Worm (Caenorhabditis elegans) whole organism, young adult: ENCODE data around the gene F53E2.2.
A peak's percentile ranks its signal among the peaks of the same experiment; 100 is the strongest.

Experiments used
- B0261.1 ChIP-seq: sonication (generic microtip); optimal IDR thresholded peaks from 2 replicates; lab custom pipeline; 2016; ENCODE audit warnings: mild to moderate bottlenecking, missing genetic modification characterization, moderate library complexity, missing compliant biosample characterization
- C17E4.6 ChIP-seq: fragments of 200-800 bp; sonication (Bioruptor generic); IDR thresholded peaks from 2 replicates; pipeline ENCODE4 v1.3.6; 2022; ENCODE audit warnings: missing genetic modification reagents, missing genetic modification characterization, missing compliant biosample characterization
- F22D6.2 ChIP-seq: sonication (generic microtip); optimal IDR thresholded peaks from 2 replicates; lab custom pipeline; 2016; ENCODE audit warnings: mild to moderate bottlenecking, missing genetic modification characterization, missing compliant biosample characterization
- F33H1.4 ChIP-seq: fragments of 200-800 bp; sonication (Bioruptor generic); IDR thresholded peaks from 2 replicates; pipeline ENCODE4 v1.3.6; 2022; ENCODE audit warnings: missing genetic modification reagents, missing genetic modification characterization, missing compliant biosample characterization
- F37B4.10 ChIP-seq: fragments of 200-800 bp; sonication (Bioruptor generic); IDR thresholded peaks from 2 replicates; pipeline ENCODE4 v1.3.6; 2022; ENCODE audit warnings: missing genetic modification characterization, missing compliant biosample characterization
- F39B2.1 ChIP-seq: fragments of 200-800 bp; sonication (Bioruptor generic); IDR thresholded peaks from 2 replicates; pipeline ENCODE4 v1.3.6; 2022; ENCODE audit warnings: missing genetic modification reagents, missing genetic modification characterization, missing compliant biosample characterization
- F49E8.2 ChIP-seq: sonication (generic microtip); optimal IDR thresholded peaks from 3 replicates; lab custom pipeline; 2017; ENCODE audit warnings: missing genetic modification characterization, mild to moderate bottlenecking, missing compliant biosample characterization, antibody characterized with exemption, moderate library complexity; ENCODE audit not compliant: insufficient read depth
- F57A8.1 ChIP-seq: fragments of 200-800 bp; sonication (Bioruptor generic); optimal IDR thresholded peaks from 2 replicates; lab custom pipeline; 2018; ENCODE audit warnings: mild to moderate bottlenecking, missing genetic modification characterization, moderate library complexity, missing compliant biosample characterization
- K11D2.4 ChIP-seq: fragments of 200-800 bp; sonication (Bioruptor generic); IDR thresholded peaks from 2 replicates; pipeline ENCODE4 v1.3.6; 2022; ENCODE audit warnings: missing genetic modification reagents, missing genetic modification characterization, missing compliant biosample characterization
- K12H6.12 ChIP-seq: fragments of 200-800 bp; sonication (Bioruptor generic); optimal IDR thresholded peaks from 2 replicates; lab custom pipeline; 2018; ENCODE audit warnings: mild to moderate bottlenecking, missing genetic modification characterization, missing compliant biosample characterization
- ZK185.1 ChIP-seq: sonication (generic microtip); optimal IDR thresholded peaks from 2 replicates; lab custom pipeline; 2016; ENCODE audit warnings: mild to moderate bottlenecking, missing genetic modification characterization, missing compliant biosample characterization; ENCODE audit not compliant: poor library complexity, severe bottlenecking
- akir-1 ChIP-seq: fragments of 200-800 bp; sonication (Bioruptor generic); optimal IDR thresholded peaks from 2 replicates; lab custom pipeline; 2018; ENCODE audit warnings: mild to moderate bottlenecking, missing genetic modification characterization, moderate library complexity, missing compliant biosample characterization
- aptf-2 ChIP-seq: fragments of 200-800 bp; sonication (Bioruptor generic); conservative IDR thresholded peaks from 2 replicates; pipeline ENCODE4 v1.3.6; 2022; ENCODE audit warnings: missing genetic modification reagents, missing genetic modification characterization, missing compliant biosample characterization
- athp-1 ChIP-seq: sonication (generic microtip); optimal IDR thresholded peaks from 2 replicates; lab custom pipeline; 2017; ENCODE audit warnings: mild to moderate bottlenecking, missing genetic modification characterization, missing compliant biosample characterization
- attf-3 ChIP-seq: fragments of 200-800 bp; sonication (Bioruptor generic); conservative IDR thresholded peaks from 2 replicates; pipeline ENCODE4 v1.3.6; 2022; ENCODE audit warnings: missing genetic modification reagents, missing genetic modification characterization, missing compliant biosample characterization
- attf-6 ChIP-seq: fragments of 200-800 bp; sonication (Bioruptor generic); IDR thresholded peaks from 2 replicates; pipeline ENCODE4 v1.3.6; 2022; ENCODE audit warnings: missing genetic modification reagents, missing genetic modification characterization, missing compliant biosample characterization
- bed-1 ChIP-seq: fragments of 200-800 bp; sonication (Bioruptor generic); IDR thresholded peaks from 2 replicates; pipeline ENCODE4 v1.3.6; 2022; ENCODE audit warnings: missing genetic modification reagents, missing genetic modification characterization, missing compliant biosample characterization
- bed-2 ChIP-seq: fragments of 200-800 bp; sonication (Bioruptor generic); IDR thresholded peaks from 2 replicates; pipeline ENCODE4 v1.3.6; 2022; ENCODE audit warnings: missing genetic modification reagents, missing genetic modification characterization, missing compliant biosample characterization
- ceh-40 ChIP-seq: fragments of 200-800 bp; sonication (Bioruptor generic); IDR thresholded peaks from 2 replicates; pipeline ENCODE4 v1.3.6; 2022; ENCODE audit warnings: missing genetic modification characterization, missing compliant biosample characterization
- ceh-91 ChIP-seq: fragments of 200-800 bp; sonication (Bioruptor generic); IDR thresholded peaks from 2 replicates; pipeline ENCODE4 v1.3.6; 2022; ENCODE audit warnings: missing genetic modification reagents, missing genetic modification characterization, missing compliant biosample characterization
- chd-7 ChIP-seq: sonication (generic microtip); optimal IDR thresholded peaks from 2 replicates; lab custom pipeline; 2016; ENCODE audit warnings: mild to moderate bottlenecking, missing genetic modification characterization, moderate library complexity, missing compliant biosample characterization
- dpff-1 ChIP-seq: sonication (generic microtip); optimal IDR thresholded peaks from 2 replicates; lab custom pipeline; 2017; ENCODE audit warnings: mild to moderate bottlenecking, missing genetic modification characterization, missing compliant biosample characterization
- efl-1 ChIP-seq: fragments of 150-350 bp; optimal IDR thresholded peaks from 2 replicates; lab custom pipeline; 2014; ENCODE audit warnings: missing biosample characterization, missing genetic modification reagents, missing genetic modification characterization
- egrh-3 ChIP-seq: fragments of 200-800 bp; sonication (Bioruptor generic); IDR thresholded peaks from 2 replicates; pipeline ENCODE4 v1.3.6; 2022; ENCODE audit warnings: missing genetic modification reagents, missing genetic modification characterization, missing compliant biosample characterization
- fkh-3 ChIP-seq: sonication (generic microtip); optimal IDR thresholded peaks from 2 replicates; lab custom pipeline; 2016; ENCODE audit warnings: mild to moderate bottlenecking, missing genetic modification characterization, missing compliant biosample characterization
- hlh-12 ChIP-seq: sonication (generic microtip); optimal IDR thresholded peaks from 2 replicates; lab custom pipeline; 2016; ENCODE audit warnings: missing genetic modification characterization, missing compliant biosample characterization
- let-526 ChIP-seq: fragments of 200-800 bp; sonication (Bioruptor generic); IDR thresholded peaks from 2 replicates; pipeline ENCODE4 v1.3.6; 2022; ENCODE audit warnings: missing genetic modification reagents, missing genetic modification characterization, missing compliant biosample characterization
- lin-26 ChIP-seq: fragments of 200-800 bp; sonication (Bioruptor generic); IDR thresholded peaks from 2 replicates; pipeline ENCODE4 v1.3.6; 2022; ENCODE audit warnings: missing genetic modification reagents, missing genetic modification characterization, missing compliant biosample characterization
- lin-35 ChIP-seq, 3 experiments: fragments of 150-350 bp in 2 of 3; sonication (generic microtip) in 1 of 3; optimal IDR thresholded peaks; 2 replicates each; lab custom pipeline; 2014 to 2018; ENCODE audit warnings: missing biosample characterization in 3 of 3, missing genetic modification characterization in 3 of 3, missing genetic modification reagents in 3 of 3
- lin-40 ChIP-seq: sonication (generic microtip); optimal IDR thresholded peaks from 2 replicates; lab custom pipeline; 2016; ENCODE audit warnings: missing genetic modification characterization, mild to moderate bottlenecking, missing compliant biosample characterization, missing genotype, missing genetic modification reagents
- lsl-1 ChIP-seq: fragments of 200-800 bp; sonication (Bioruptor generic); optimal IDR thresholded peaks from 2 replicates; lab custom pipeline; 2018; ENCODE audit warnings: mild to moderate bottlenecking, missing genetic modification characterization, moderate library complexity, missing compliant biosample characterization
- madf-3 ChIP-seq: fragments of 200-800 bp; sonication (Bioruptor generic); IDR thresholded peaks from 2 replicates; pipeline ENCODE4 v1.3.6; 2022; ENCODE audit warnings: missing genetic modification reagents, missing genetic modification characterization, missing compliant biosample characterization
- madf-6 ChIP-seq: fragments of 200-800 bp; sonication (Bioruptor generic); IDR thresholded peaks from 2 replicates; pipeline ENCODE4 v1.3.6; 2022; ENCODE audit warnings: missing genetic modification reagents, missing genetic modification characterization, missing compliant biosample characterization
- mel-28 ChIP-seq: sonication (generic microtip); optimal IDR thresholded peaks from 2 replicates; lab custom pipeline; 2016; ENCODE audit warnings: borderline replicate concordance, mild to moderate bottlenecking, missing genetic modification characterization, missing compliant biosample characterization
- mes-4 ChIP-seq: sonication (generic microtip); optimal IDR thresholded peaks from 2 replicates; lab custom pipeline; 2016; ENCODE audit warnings: missing genotype, missing genetic modification characterization, missing compliant biosample characterization
- nhr-27 ChIP-seq: fragments of 200-800 bp; sonication (Bioruptor generic); optimal IDR thresholded peaks from 2 replicates; lab custom pipeline; 2018; ENCODE audit warnings: mild to moderate bottlenecking, missing genetic modification characterization, moderate library complexity, missing compliant biosample characterization
- pha-4 ChIP-seq: fragments of 150-350 bp; sonication (generic microtip); optimal IDR thresholded peaks from 2 replicates; lab custom pipeline; 2014; ENCODE audit warnings: missing biosample characterization, missing genetic modification reagents, missing genetic modification characterization
- rpc-1 ChIP-seq, 2 experiments: fragments of 150-350 bp in 1 of 2; sonication (generic microtip) in 1 of 2; optimal IDR thresholded peaks; 2 replicates each; lab custom pipeline; 2014 to 2018; ENCODE audit warnings: missing biosample characterization in 1 of 2, missing genetic modification characterization in 1 of 2, missing genetic modification reagents in 1 of 2, missing genotype in 1 of 2
- sdz-38 ChIP-seq: sonication (generic microtip); optimal IDR thresholded peaks from 2 replicates; lab custom pipeline; 2016; ENCODE audit warnings: missing genotype, missing genetic modification characterization, missing compliant biosample characterization
- snpc-1.1 ChIP-seq: sonication (generic microtip); optimal IDR thresholded peaks from 2 replicates; lab custom pipeline; 2017; ENCODE audit warnings: missing genetic modification characterization, mild to moderate bottlenecking, missing compliant biosample characterization, antibody characterized with exemption, moderate library complexity, missing genotype, missing genetic modification reagents; ENCODE audit not compliant: insufficient read depth
- snpc-3.4 ChIP-seq: sonication (generic microtip); optimal IDR thresholded peaks from 2 replicates; lab custom pipeline; 2017; ENCODE audit warnings: missing genetic modification characterization, mild to moderate bottlenecking, missing compliant biosample characterization, antibody characterized with exemption, moderate library complexity, missing genotype, missing genetic modification reagents
- snpc-4 ChIP-seq, 5 experiments: fragments of 150-350 bp in 1 of 5; sonication (generic microtip) in 4 of 5; optimal IDR thresholded peaks; 2 replicates each; lab custom pipeline; 2014 to 2018; ENCODE audit warnings: missing genetic modification characterization in 5 of 5, missing biosample characterization in 3 of 5, antibody characterized with exemption in 2 of 5, mild to moderate bottlenecking in 2 of 5, missing compliant biosample characterization in 2 of 5, missing genotype in 2 of 5, moderate library complexity in 2 of 5, missing genetic modification reagents in 1 of 5
- somi-1 ChIP-seq: fragments of 200-800 bp; sonication (Bioruptor generic); optimal IDR thresholded peaks from 2 replicates; lab custom pipeline; 2018; ENCODE audit warnings: mild to moderate bottlenecking, missing genetic modification characterization, missing compliant biosample characterization
- unc-62 ChIP-seq: fragments of 150-350 bp; optimal IDR thresholded peaks from 2 replicates; lab custom pipeline; 2014; ENCODE audit warnings: missing biosample characterization, missing genetic modification reagents, missing genetic modification characterization
- zfh-2 ChIP-seq: fragments of 200-800 bp; sonication (Bioruptor generic); conservative IDR thresholded peaks from 2 replicates; pipeline ENCODE4 v1.3.6; 2022; ENCODE audit warnings: missing genetic modification reagents, missing genetic modification characterization, missing compliant biosample characterization
- ztf-22 ChIP-seq: fragments of 200-800 bp; sonication (Bioruptor generic); optimal IDR thresholded peaks from 2 replicates; lab custom pipeline; 2018; ENCODE audit warnings: mild to moderate bottlenecking, missing genetic modification characterization, moderate library complexity, missing compliant biosample characterization
- ztf-3 ChIP-seq: fragments of 200-800 bp; sonication (Bioruptor generic); optimal IDR thresholded peaks from 2 replicates; lab custom pipeline; 2018; ENCODE audit warnings: mild to moderate bottlenecking, missing genetic modification characterization, missing compliant biosample characterization

F53E2.2 gene

DNA sequence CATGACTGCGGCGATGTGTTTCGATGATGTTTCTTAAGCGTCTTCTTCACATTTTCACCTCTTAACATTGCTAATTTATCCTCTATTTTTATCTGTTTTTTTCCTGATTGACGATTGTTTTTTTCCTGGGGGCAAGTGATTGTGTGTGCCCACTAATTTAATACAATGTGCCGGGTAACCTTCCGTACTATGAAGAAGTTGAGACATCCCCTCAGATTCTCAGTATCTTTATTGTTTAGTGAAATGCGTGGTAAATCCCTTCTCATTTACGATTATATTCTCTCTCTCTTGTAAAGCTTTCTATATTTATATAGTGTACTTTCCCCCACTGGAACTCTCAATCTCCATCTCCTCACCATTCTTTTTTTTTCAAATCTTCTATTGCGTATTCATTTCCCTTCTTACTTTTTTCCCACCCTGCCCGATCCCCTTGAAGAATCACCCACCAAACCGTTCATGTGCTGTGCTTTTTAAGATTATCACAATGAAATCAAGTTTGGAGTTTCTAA lies 1.5 kb downstream of the F53E2.2 start (continued):
- TF ChIP-seq unc-62 (GFP tag; lab: Kevin White, UChicago) (no peak), attf-6 (GFP tag; lab: Robert Waterston, UW) (0 out of 2 replicates have a peak, but pooled peaks have one; percentile 10), dpff-1 (no peak), nhr-27 (no peak), rpc-1 (optimal IDR thresholded peaks at IDR 0.05; lab: Kevin White, UChicago) (no peak), rpc-1 (tag; optimal IDR thresholded peaks at IDR 0.05; lab: Kevin White, UChicago) (no peak), somi-1 (GFP tag; lab: Kevin White, UChicago) (no peak), ZK185.1 (no peak), ceh-40 (GFP tag; lab: Robert Waterston, UW) (no peak), F49E8.2 (tag; lab: Kevin White, UChicago) (peak; percentile 69), K12H6.12 (tag; lab: Kevin White, UChicago) (no peak), lin-40 (tag; lab: Kevin White, UChicago) (no peak), ztf-3 (GFP tag; lab: Kevin White, UChicago) (no peak), F22D6.2 (tag; lab: Kevin White, UChicago) (no peak), zfh-2 (no peak), lin-35 (GFP tag; optimal IDR thresholded peaks at IDR 0.05; lab: Kevin White, UChicago) (peak in 1 of 3 experiments; percentile 26), bed-2 (GFP tag; lab: Robert Waterston, UW) (no peak), F33H1.4 (no peak), C17E4.6 (GFP tag; lab: Robert Waterston, UW) (no peak), ztf-22 (GFP tag; lab: Kevin White, UChicago) (no peak), bed-1 (no peak), snpc-1.1 (tag; lab: Kevin White, UChicago) (no peak), egrh-3 (GFP tag; lab: Robert Waterston, UW) (no peak), madf-3 (GFP tag; lab: Robert Waterston, UW) (no peak), efl-1 (GFP tag; lab: Kevin White, UChicago) (no peak), lin-26 (GFP tag; lab: Robert Waterston, UW) (no peak), ceh-91 (GFP tag; lab: Robert Waterston, UW) (no peak), madf-6 (GFP tag; lab: Robert Waterston, UW) (peak; percentile 33; the same call in 1 of the 2 replicates), akir-1 (GFP tag; lab: Kevin White, UChicago) (no peak), snpc-3.4 (peak; percentile 63), F37B4.10 (GFP tag; lab: Robert Waterston, UW) (no peak), athp-1 (tag; lab: Kevin White, UChicago) (peak; percentile 71), aptf-2 (GFP tag; lab: Robert Waterston, UW) (no peak), F39B2.1 (GFP tag; lab: Robert Waterston, UW) (0 out of 2 replicates have a peak, but pooled peaks have one; percentile 2), hlh-12 (no peak), B0261.1 (tag; lab: Kevin White, UChicago) (no peak), fkh-3 (tag; lab: Kevin White, UChicago) (no peak), mes-4 (tag; lab: Kevin White, UChicago) (no peak), lsl-1 (GFP tag; lab: Kevin White, UChicago) (no peak), mel-28 (no peak), let-526 (GFP tag; lab: Robert Waterston, UW) (no peak), attf-3 (GFP tag; lab: Robert Waterston, UW) (no peak), pha-4 (tag; lab: Kevin White, UChicago) (no peak), F57A8.1 (GFP tag; lab: Kevin White, UChicago) (no peak), chd-7 (tag; lab: Kevin White, UChicago) (no peak), K11D2.4 (GFP tag; lab: Robert Waterston, UW) (no peak), snpc-4 (GFP tag; optimal IDR thresholded peaks at IDR 0.05; lab: Kevin White, UChicago) (no peak), snpc-4 (tag; optimal IDR thresholded peaks at IDR 0.05; lab: Kevin White, UChicago) (no peak), sdz-38 (no peak)
